Worm (Caenorhabditis elegans) whole organism, early embryonic: ENCODE data around the gene Y55B1BL.2.

Experiments used
- F13C5.2 ChIP-seq: sonication (generic microtip); optimal IDR thresholded peaks from 2 replicates; lab custom pipeline; 2017; ENCODE audit warnings: mild to moderate bottlenecking, missing genetic modification characterization, inconsistent platforms, missing compliant biosample characterization
- ama-1 ChIP-seq: fragments of 150-350 bp; optimal IDR thresholded peaks from 2 replicates; lab custom pipeline; 2014
- ceh-13 ChIP-seq: fragments of 200-800 bp; sonication (Bioruptor generic); optimal IDR thresholded peaks from 2 replicates; lab custom pipeline; 2018; ENCODE audit warnings: mild to moderate bottlenecking, missing genetic modification characterization, missing compliant biosample characterization
- ceh-36 ChIP-seq: sonication (generic microtip); optimal IDR thresholded peaks from 2 replicates; lab custom pipeline; 2016; ENCODE audit warnings: missing genetic modification characterization, inconsistent platforms, missing compliant biosample characterization
- ets-7 ChIP-seq: sonication (generic microtip); optimal IDR thresholded peaks from 2 replicates; lab custom pipeline; 2016; ENCODE audit warnings: missing genotype, missing genetic modification characterization, missing compliant biosample characterization
- flt-1 ChIP-seq: fragments of 200-800 bp; sonication (Bioruptor generic); IDR thresholded peaks from 2 replicates; pipeline ENCODE4 v1.3.6; 2022; ENCODE audit warnings: missing genetic modification characterization, missing compliant biosample characterization
- hmbx-1 ChIP-seq: sonication (generic microtip); optimal IDR thresholded peaks from 2 replicates; lab custom pipeline; 2016; ENCODE audit warnings: mild to moderate bottlenecking, missing genetic modification characterization, missing compliant biosample characterization
- hmg-4 ChIP-seq: fragments of 200-800 bp; sonication (Bioruptor generic); optimal IDR thresholded peaks from 2 replicates; lab custom pipeline; 2018; ENCODE audit warnings: mild to moderate bottlenecking, missing genetic modification characterization, missing compliant biosample characterization
- pes-1 ChIP-seq: fragments of 200-800 bp; sonication (Bioruptor generic); IDR thresholded peaks from 2 replicates; pipeline ENCODE4 v1.3.6; 2022; ENCODE audit warnings: missing genetic modification reagents, missing genetic modification characterization, missing compliant biosample characterization
- scrt-1 ChIP-seq: fragments of 200-800 bp; sonication (Bioruptor generic); IDR thresholded peaks from 2 replicates; pipeline ENCODE4 v1.3.6; 2022; ENCODE audit warnings: missing genetic modification characterization, missing compliant biosample characterization
- sea-1 ChIP-seq: fragments of 200-800 bp; sonication (Bioruptor generic); conservative IDR thresholded peaks from 2 replicates; pipeline ENCODE4 v1.3.6; 2022; ENCODE audit warnings: missing genetic modification characterization, missing compliant biosample characterization
- tbx-11 ChIP-seq: fragments of 200-800 bp; sonication (Bioruptor generic); IDR thresholded peaks from 2 replicates; pipeline ENCODE4 v1.3.6; 2022; ENCODE audit warnings: missing genetic modification characterization, missing compliant biosample characterization
- tbx-37 ChIP-seq: fragments of 200-800 bp; sonication (Bioruptor generic); conservative IDR thresholded peaks from 2 replicates; pipeline ENCODE4 v1.3.6; 2022; ENCODE audit warnings: missing genetic modification reagents, missing genetic modification characterization, missing compliant biosample characterization

DNA sequence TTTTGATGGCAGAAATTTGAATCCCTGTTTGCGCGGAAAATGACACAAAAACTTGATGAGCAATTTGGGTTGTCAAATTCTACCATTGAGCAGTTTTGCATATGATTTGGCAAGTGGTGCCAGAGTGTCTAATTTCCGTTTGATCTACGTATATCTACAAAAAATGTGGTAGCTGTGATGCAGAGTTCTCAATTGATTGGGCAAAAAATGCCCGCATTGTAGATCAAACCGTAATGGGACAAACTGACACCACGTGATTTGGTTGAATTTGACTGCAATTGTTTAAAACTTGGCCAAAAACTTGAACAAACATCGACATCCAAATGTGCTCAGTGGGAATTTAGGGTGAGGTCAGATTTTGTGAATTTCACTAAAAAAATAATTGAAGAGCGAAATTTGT lies 20.1 kb upstream of the Y55B1BL.2 start, which contains the start of gene K10F12.7:
- TF ChIP-seq ama-1 (lab: Kevin White, UChicago): no peak
- no peak for TF ChIP-seq ets-7 (tag; lab: Kevin White, UChicago)
- no peak for TF ChIP-seq pes-1 (GFP tag; lab: Robert Waterston, UW)
- no peak for TF ChIP-seq ceh-36 (tag; lab: Kevin White, UChicago)
- TF ChIP-seq hmg-4 (GFP tag; lab: Kevin White, UChicago): no peak
- no peak for TF ChIP-seq F13C5.2 (tag; lab: Kevin White, UChicago)
- TF ChIP-seq scrt-1: no peak
- no peak for TF ChIP-seq flt-1 (GFP tag; lab: Robert Waterston, UW)
- TF ChIP-seq tbx-37: no peak
- no peak for TF ChIP-seq hmbx-1
- no peak for TF ChIP-seq sea-1 (GFP tag; lab: Robert Waterston, UW)
- TF ChIP-seq tbx-11 (GFP tag; lab: Robert Waterston, UW): no peak
- TF ChIP-seq ceh-13 (GFP tag; lab: Kevin White, UChicago): no peak
